Worm (Caenorhabditis elegans) whole organism, L2 larva: ENCODE measurements around the gene ZK1307.8.
A peak's percentile ranks its signal among the peaks of the same experiment; 100 is the strongest.

Experiments used
- C34F6.9 ChIP-seq: fragments of 150-350 bp; optimal IDR thresholded peaks from 2 replicates; lab custom pipeline; 2014; ENCODE audit warnings: missing biosample characterization, missing genetic modification characterization
- F13H6.1 ChIP-seq: sonication (generic microtip); optimal IDR thresholded peaks from 2 replicates; lab custom pipeline; 2016; ENCODE audit warnings: missing genetic modification characterization, missing compliant biosample characterization
- R02D3.7 ChIP-seq: fragments of 150-350 bp; optimal IDR thresholded peaks from 2 replicates; lab custom pipeline; 2014; ENCODE audit warnings: missing biosample characterization, missing genetic modification characterization
- Y55F3AM.14 ChIP-seq: fragments of 200-800 bp; sonication (Bioruptor generic); optimal IDR thresholded peaks from 2 replicates; lab custom pipeline; 2018; ENCODE audit warnings: mild to moderate bottlenecking, missing genetic modification characterization, missing compliant biosample characterization
- ZK546.5 ChIP-seq: sonication (generic microtip); optimal IDR thresholded peaks from 2 replicates; lab custom pipeline; 2017; ENCODE audit warnings: missing biosample characterization, missing genetic modification characterization
- alr-1 ChIP-seq: fragments of 150-350 bp; optimal IDR thresholded peaks from 2 replicates; lab custom pipeline; 2014; ENCODE audit warnings: missing biosample characterization, missing genetic modification characterization
- aly-2 ChIP-seq: fragments of 150-350 bp; optimal IDR thresholded peaks from 2 replicates; lab custom pipeline; 2014; ENCODE audit warnings: missing biosample characterization, missing genetic modification characterization
- ama-1 ChIP-seq: fragments of 150-350 bp; optimal IDR thresholded peaks from 2 replicates; lab custom pipeline; 2018; ENCODE audit warnings: inconsistent platforms
- ceh-82 ChIP-seq: fragments of 150-350 bp; optimal IDR thresholded peaks from 2 replicates; lab custom pipeline; 2014; ENCODE audit warnings: missing biosample characterization, missing genetic modification characterization
- crh-2 ChIP-seq: sonication (generic microtip); optimal IDR thresholded peaks from 2 replicates; lab custom pipeline; 2017; ENCODE audit warnings: missing biosample characterization, missing genetic modification characterization
- egl-27 ChIP-seq: sonication (generic microtip); optimal IDR thresholded peaks from 3 replicates; lab custom pipeline; 2017; ENCODE audit warnings: missing biosample characterization, missing genetic modification reagents, missing genetic modification characterization
- fos-1 ChIP-seq: fragments of 150-350 bp; optimal IDR thresholded peaks from 2 replicates; lab custom pipeline; 2014; ENCODE audit warnings: missing biosample characterization, missing genetic modification characterization
- gmeb-1 ChIP-seq: fragments of 150-350 bp; optimal IDR thresholded peaks from 2 replicates; lab custom pipeline; 2014; ENCODE audit warnings: missing biosample characterization, missing genetic modification characterization
- lin-11 ChIP-seq: fragments of 150-350 bp; sonication (generic microtip); optimal IDR thresholded peaks from 2 replicates; lab custom pipeline; 2014; ENCODE audit warnings: missing biosample characterization, missing genetic modification characterization, inconsistent platforms, mixed read lengths
- lin-13 ChIP-seq: fragments of 150-350 bp; optimal IDR thresholded peaks from 2 replicates; lab custom pipeline; 2014; ENCODE audit warnings: missing biosample characterization, missing genetic modification reagents, missing genetic modification characterization
- lsy-2 ChIP-seq, 2 experiments: fragments of 150-350 bp in 1 of 2; sonication (generic microtip) in 1 of 2; optimal IDR thresholded peaks; 2 replicates each; lab custom pipeline; 2014 to 2017; ENCODE audit warnings: missing biosample characterization in 2 of 2, missing genetic modification characterization in 2 of 2
- mab-5 ChIP-seq: fragments of 150-350 bp; optimal IDR thresholded peaks from 2 replicates; lab custom pipeline; 2014; ENCODE audit warnings: missing biosample characterization, missing genetic modification characterization
- mbf-1 ChIP-seq: sonication (generic microtip); optimal IDR thresholded peaks from 2 replicates; lab custom pipeline; 2017; ENCODE audit warnings: missing biosample characterization, missing genetic modification characterization
- mdl-1 ChIP-seq, 2 experiments: fragments of 150-350 bp in 1 of 2; sonication (generic microtip) in 1 of 2; optimal IDR thresholded peaks; 2 replicates each; lab custom pipeline; 2017; ENCODE audit warnings: missing biosample characterization in 2 of 2, missing genetic modification characterization in 2 of 2
- nhr-11 ChIP-seq: fragments of 150-350 bp; optimal IDR thresholded peaks from 2 replicates; lab custom pipeline; 2014; ENCODE audit warnings: missing biosample characterization, missing genetic modification characterization
- nhr-129 ChIP-seq: fragments of 150-350 bp; optimal IDR thresholded peaks from 2 replicates; lab custom pipeline; 2014; ENCODE audit warnings: missing biosample characterization, missing genetic modification characterization
- nhr-21 ChIP-seq: fragments of 150-350 bp; optimal IDR thresholded peaks from 2 replicates; lab custom pipeline; 2014; ENCODE audit warnings: missing biosample characterization, missing genetic modification characterization
- nhr-23 ChIP-seq: fragments of 150-350 bp; optimal IDR thresholded peaks from 2 replicates; lab custom pipeline; 2014; ENCODE audit warnings: missing biosample characterization, missing genetic modification reagents, missing genetic modification characterization
- nhr-237 ChIP-seq: fragments of 150-350 bp; optimal IDR thresholded peaks from 2 replicates; lab custom pipeline; 2014; ENCODE audit warnings: missing biosample characterization, missing genetic modification characterization
- nhr-77 ChIP-seq: fragments of 150-350 bp; optimal IDR thresholded peaks from 2 replicates; lab custom pipeline; 2014; ENCODE audit warnings: missing biosample characterization, missing genetic modification characterization
- peb-1 ChIP-seq: fragments of 150-350 bp; optimal IDR thresholded peaks from 2 replicates; lab custom pipeline; 2014; ENCODE audit warnings: missing biosample characterization, missing genetic modification characterization
- sem-4 ChIP-seq: fragments of 150-350 bp; optimal IDR thresholded peaks from 2 replicates; lab custom pipeline; 2014; ENCODE audit warnings: missing biosample characterization, missing genetic modification reagents, missing genetic modification characterization
- skn-1 ChIP-seq: sonication (generic microtip); optimal IDR thresholded peaks from 2 replicates; lab custom pipeline; 2017; ENCODE audit warnings: missing biosample characterization, missing genetic modification characterization
- sma-3 ChIP-seq: sonication (generic microtip); optimal IDR thresholded peaks from 2 replicates; lab custom pipeline; 2016; ENCODE audit warnings: missing genetic modification reagents, missing genetic modification characterization, missing compliant biosample characterization
- sma-9 ChIP-seq, 2 experiments: fragments of 150-350 bp in 1 of 2; sonication (generic microtip) in 1 of 2; optimal IDR thresholded peaks; 2 replicates each; lab custom pipeline; 2014 to 2016; ENCODE audit warnings: missing genetic modification characterization in 2 of 2, mild to moderate bottlenecking in 1 of 2, missing biosample characterization in 1 of 2, missing compliant biosample characterization in 1 of 2, missing genetic modification reagents in 1 of 2, moderate library complexity in 1 of 2
- snpc-4 ChIP-seq: fragments of 150-350 bp; optimal IDR thresholded peaks from 2 replicates; lab custom pipeline; 2014; ENCODE audit warnings: missing biosample characterization, missing genetic modification characterization
- unc-39 ChIP-seq: fragments of 150-350 bp; optimal IDR thresholded peaks from 2 replicates; lab custom pipeline; 2014; ENCODE audit warnings: missing biosample characterization, missing genetic modification characterization
- unc-55 ChIP-seq: fragments of 150-350 bp; sonication (generic microtip); optimal IDR thresholded peaks from 3 replicates; lab custom pipeline; 2014; ENCODE audit warnings: missing biosample characterization, missing genetic modification reagents, missing genetic modification characterization
- unc-62 ChIP-seq: fragments of 150-350 bp; optimal IDR thresholded peaks from 2 replicates; lab custom pipeline; 2014; ENCODE audit warnings: missing biosample characterization, missing genetic modification reagents, missing genetic modification characterization
- ztf-1 ChIP-seq: fragments of 200-800 bp; sonication (Bioruptor generic); conservative IDR thresholded peaks from 2 replicates; pipeline ENCODE4 v1.3.6; 2022; ENCODE audit warnings: missing genetic modification characterization, missing compliant biosample characterization
- ztf-11 ChIP-seq: sonication (generic microtip); optimal IDR thresholded peaks from 2 replicates; lab custom pipeline; 2017; ENCODE audit warnings: missing biosample characterization, missing genetic modification characterization
- ztf-4 ChIP-seq: fragments of 150-350 bp; optimal IDR thresholded peaks from 2 replicates; lab custom pipeline; 2014; ENCODE audit warnings: missing biosample characterization, missing genetic modification characterization

The ZK1307.8 gene

ce11 chrII:9662160-9662559 lies 37.7 kb downstream of the ZK1307.8 start:
- TF ChIP-seq aly-2 (tag; lab: Kevin White, UChicago) = no peak
- TF ChIP-seq unc-55 (GFP tag; lab: Kevin White, UChicago) = no peak
- no peak for TF ChIP-seq crh-2
- no peak for TF ChIP-seq ztf-4 (tag; lab: Kevin White, UChicago)
- TF ChIP-seq nhr-11 (tag; lab: Kevin White, UChicago) = no peak
- no peak for TF ChIP-seq ceh-82 (tag; lab: Kevin White, UChicago)
- no peak for TF ChIP-seq gmeb-1
- TF ChIP-seq alr-1 (tag; lab: Kevin White, UChicago) = no peak
- no peak for TF ChIP-seq unc-62 (GFP tag; lab: Kevin White, UChicago)
- TF ChIP-seq mdl-1 (tag; optimal IDR thresholded peaks at IDR 0.05; lab: Kevin White, UChicago) = no peak
- no peak for TF ChIP-seq skn-1 (tag; lab: Kevin White, UChicago)
- no peak for TF ChIP-seq sem-4 (tag; lab: Kevin White, UChicago)
- TF ChIP-seq ztf-1 = no peak
- no peak for TF ChIP-seq sma-9 (GFP tag; optimal IDR thresholded peaks at IDR 0.05; lab: Kevin White, UChicago)
- TF ChIP-seq sma-9 (tag; optimal IDR thresholded peaks at IDR 0.05; lab: Kevin White, UChicago) = no peak
- no peak for TF ChIP-seq lin-11 (tag; lab: Kevin White, UChicago)

ce11 chrII:9662797-9663196 lies 38.4 kb downstream of the ZK1307.8 start, which contains the start of gene cyp-13A10:
TSS of gene cyp-13A10 (minus strand) at chrII:9662884.
- TF ChIP-seq fos-1 (tag; lab: Kevin White, UChicago) (peak; percentile 22), ZK546.5 (tag; lab: Kevin White, UChicago) (no peak)

- no peak for TF ChIP-seq F13H6.1 (tag; lab: Kevin White, UChicago)
- TF ChIP-seq fos-1 (tag; lab: Kevin White, UChicago) = no peak
- TF ChIP-seq alr-1 (tag; lab: Kevin White, UChicago) = no peak
- TF ChIP-seq ama-1 (lab: Kevin White, UChicago) = no peak
- TF ChIP-seq mdl-1 (tag; optimal IDR thresholded peaks at IDR 0.05; lab: Kevin White, UChicago) = no peak
- TF ChIP-seq, all 48 proteins: peak for 0
Observed at ce11 chrII:9665577-9665976, 41.2 kb downstream of the ZK1307.8 start, which contains the start of gene ZK1320.5. TSS of gene ZK1320.5 (minus strand) at chrII:9665677.

ce11 chrII:9667382-9667781 lies 43.0 kb downstream of the ZK1307.8 start, which contains the start of gene ZK1320.11:
TSS of gene ZK1320.11 (plus strand) at chrII:9667624.
- TF ChIP-seq mbf-1 (tag; lab: Kevin White, UChicago) = no peak
- no peak for TF ChIP-seq lin-11 (tag; lab: Kevin White, UChicago)
- no peak for TF ChIP-seq ztf-1
- TF ChIP-seq ama-1 (lab: Kevin White, UChicago) = no peak
- TF ChIP-seq nhr-23 (tag; lab: Kevin White, UChicago) = no peak
- TF ChIP-seq crh-2 = no peak
- TF ChIP-seq unc-55 (GFP tag; lab: Kevin White, UChicago) = peak; percentile 73
- no peak for TF ChIP-seq ztf-4 (tag; lab: Kevin White, UChicago)
- no peak for TF ChIP-seq nhr-77 (tag; lab: Kevin White, UChicago)
- TF ChIP-seq lsy-2 (tag; optimal IDR thresholded peaks at IDR 0.05; lab: Kevin White, UChicago) = peak in 1 of 2 experiments; percentile 60
- no peak for TF ChIP-seq nhr-21
- TF ChIP-seq peb-1 (tag; lab: Kevin White, UChicago) = no peak
- peak; percentile 34 for TF ChIP-seq C34F6.9 (tag; lab: Kevin White, UChicago)
- peak; percentile 16 for TF ChIP-seq nhr-129 (tag; lab: Kevin White, UChicago)
- no peak for TF ChIP-seq ceh-82 (tag; lab: Kevin White, UChicago)
- TF ChIP-seq sma-3 = no peak
- no peak for TF ChIP-seq ztf-11 (tag; lab: Kevin White, UChicago)
- TF ChIP-seq, all 48 proteins: peak for 4

ce11 chrII:9668959-9669358 lies 44.5 kb downstream of the ZK1307.8 start, which contains the start of gene taf-8:
TSS of gene taf-8 (plus strand) at chrII:9669318.
- TF ChIP-seq sem-4 (tag; lab: Kevin White, UChicago) (no peak), unc-39 (tag; lab: Kevin White, UChicago) (no peak), aly-2 (tag; lab: Kevin White, UChicago) (no peak), sma-3 (peak; percentile 32), unc-55 (GFP tag; lab: Kevin White, UChicago) (peak; percentile 83), lsy-2 (tag; optimal IDR thresholded peaks at IDR 0.05; lab: Kevin White, UChicago) (peak; percentile 5 to 85), crh-2 (peak; percentile 67), ztf-1 (no peak), unc-62 (GFP tag; lab: Kevin White, UChicago) (no peak), lin-13 (GFP tag; lab: Kevin White, UChicago) (peak; percentile 38), mdl-1 (tag; optimal IDR thresholded peaks at IDR 0.05; lab: Kevin White, UChicago) (no peak), mab-5 (tag; lab: Kevin White, UChicago) (peak; percentile 7), nhr-21 (peak; percentile 26), Y55F3AM.14 (GFP tag; lab: Kevin White, UChicago) (no peak), egl-27 (no peak), snpc-4 (no peak), nhr-237 (tag; lab: Kevin White, UChicago) (no peak), nhr-129 (tag; lab: Kevin White, UChicago) (peak; percentile 22), ztf-11 (tag; lab: Kevin White, UChicago) (no peak), peb-1 (tag; lab: Kevin White, UChicago) (no peak), F13H6.1 (tag; lab: Kevin White, UChicago) (no peak), gmeb-1 (peak; percentile 63), C34F6.9 (tag; lab: Kevin White, UChicago) (peak; percentile 78), fos-1 (tag; lab: Kevin White, UChicago) (no peak), sma-9 (GFP tag; optimal IDR thresholded peaks at IDR 0.05; lab: Kevin White, UChicago) (peak; percentile 49), sma-9 (tag; optimal IDR thresholded peaks at IDR 0.05; lab: Kevin White, UChicago) (no peak), R02D3.7 (tag; lab: Kevin White, UChicago) (peak; percentile 86)
